Fruit fly (Drosophila melanogaster): ENCODE results near the gene CG9449.
A peak's percentile ranks its signal among the peaks of the same experiment; 100 is the strongest.
"Not testable (repeated sequence)": the region's sequence is repeated elsewhere in the genome, so short reads cannot be mapped to it uniquely, and the experiment has no call there.

Gene CG9449

dm6 chr3L:19503770-19504169, 6.2 kb upstream of the CG9449 start, which contains the start of gene CG9452:
TSS of gene CG9452 (minus strand) at chr3L:19503870.
- TF ChIP-seq CG32121 (GFP tag; IDR thresholded peaks at IDR 0.05) (no peak), rn (GFP tag; IDR thresholded peaks at IDR 0.05) (no peak), CG14655 (GFP tag; optimal IDR thresholded peaks at IDR 0.05) (no peak), CG34367 (tag; optimal IDR thresholded peaks at IDR 0.05) (no peak), CG15710 (tag; optimal IDR thresholded peaks at IDR 0.05) (no peak), Ets98B (GFP tag; IDR thresholded peaks at IDR 0.05) (no peak), CG17806 (tag; optimal IDR thresholded peaks at IDR 0.05) (no peak)

DNA sequence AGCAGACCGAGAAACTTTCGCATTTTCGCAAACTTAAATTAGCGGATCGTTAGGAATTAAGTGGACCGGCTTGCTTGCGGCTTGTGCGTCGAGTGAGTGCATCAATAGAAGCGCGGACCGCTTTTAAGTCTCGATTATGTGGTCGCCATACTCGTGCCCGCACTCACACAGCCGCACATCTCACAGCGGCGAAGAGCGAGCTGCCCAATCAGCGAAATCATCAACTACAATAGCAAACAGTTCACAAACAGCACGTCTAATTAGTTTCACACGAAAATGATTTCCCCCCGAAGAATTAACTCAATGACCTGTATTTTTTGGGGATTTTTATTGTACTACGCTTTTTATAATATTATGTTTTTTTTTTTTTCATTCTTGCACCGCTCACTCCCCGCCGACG, 3.2 kb upstream of the CG9449 start, which contains the start of gene CG9451:
TSS of gene CG9451 (minus strand) at position 101 of the 400 bp plus-strand sequence.
- no peak for TF ChIP-seq fd96Ca (GFP tag; IDR thresholded peaks at IDR 0.05)
- TF ChIP-seq CG9948 (tag; optimal IDR thresholded peaks at IDR 0.05) = no peak

DNA sequence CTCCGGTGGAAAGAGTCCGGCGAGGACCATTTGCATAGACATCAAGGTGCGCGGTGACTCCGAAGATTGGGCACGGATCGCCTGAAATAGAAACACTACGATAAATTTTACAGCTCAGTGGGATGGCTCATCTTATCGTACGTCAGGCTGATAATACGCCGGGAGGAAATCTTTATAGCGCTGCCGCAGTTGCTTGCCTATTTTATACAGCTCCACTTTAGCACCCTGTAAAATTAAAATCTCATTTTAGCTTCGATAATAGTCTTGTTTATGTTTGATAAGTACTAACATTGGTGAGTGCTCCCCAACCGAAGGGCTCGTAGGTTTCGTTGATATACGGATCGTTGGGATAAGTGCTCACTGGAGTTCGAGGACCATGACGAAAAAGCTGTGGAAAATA, 1.8 kb upstream of the CG9449 start:
- TF ChIP-seq CG4496 (GFP tag; IDR thresholded peaks at IDR 0.05) (no peak), CG34367 (tag; optimal IDR thresholded peaks at IDR 0.05) (no peak), Snoo (tag; optimal IDR thresholded peaks at IDR 0.05) (no peak), CG12605 (GFP tag; IDR thresholded peaks at IDR 0.05) (no peak), CG32121 (GFP tag; IDR thresholded peaks at IDR 0.05) (no peak), D1 (tag; optimal IDR thresholded peaks at IDR 0.05) (no peak), Pif1A (GFP tag; optimal IDR thresholded peaks at IDR 0.05) (no peak), CG10348 (GFP tag; IDR thresholded peaks at IDR 0.05) (no peak), EcR (GFP tag; optimal IDR thresholded peaks at IDR 0.05) (no peak), rn (GFP tag; IDR thresholded peaks at IDR 0.05) (no peak)

DNA sequence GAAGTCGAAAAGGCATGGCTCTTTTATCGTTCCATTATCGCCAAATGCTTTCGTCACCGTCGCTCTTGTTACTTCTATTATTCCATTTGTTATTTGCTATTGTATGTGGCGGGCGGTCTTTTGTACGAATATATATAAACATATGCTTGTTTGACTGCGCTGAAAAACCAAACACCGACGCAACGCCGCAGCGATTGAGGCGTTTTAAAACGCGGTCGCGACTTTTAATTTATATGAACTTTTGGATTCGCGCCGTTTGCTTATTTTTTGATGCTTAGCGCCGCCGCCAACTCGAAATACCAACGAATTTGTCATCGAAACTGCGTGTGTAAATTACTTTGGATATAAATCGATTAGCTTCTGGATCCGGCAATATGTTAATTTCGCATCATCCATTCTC, 388 bp downstream of the CG9449 start:
- TF ChIP-seq CG17806 (tag; optimal IDR thresholded peaks at IDR 0.05) (no peak), Pif1A (GFP tag; optimal IDR thresholded peaks at IDR 0.05) (no peak), CG12605 (GFP tag; IDR thresholded peaks at IDR 0.05) (no peak)

dm6 chr3L:19496600-19496999, 923 bp downstream of the CG9449 start:
- TF ChIP-seq CG17806 (tag; optimal IDR thresholded peaks at IDR 0.05) = no peak
- TF ChIP-seq CG12605 (GFP tag; IDR thresholded peaks at IDR 0.05) = no peak
- TF ChIP-seq CG14655 (GFP tag; optimal IDR thresholded peaks at IDR 0.05) = peak; percentile 8
- TF ChIP-seq CG8159 (tag; optimal IDR thresholded peaks at IDR 0.05) = no peak
- 0 out of 3 replicates have a peak, but pooled peaks have one; percentile 11 for TF ChIP-seq CG4496 (GFP tag; IDR thresholded peaks at IDR 0.05)
- TF ChIP-seq CG13204 (GFP tag; optimal IDR thresholded peaks at IDR 0.05) = peak; percentile 6
- TF ChIP-seq CG9948 (tag; optimal IDR thresholded peaks at IDR 0.05) = no peak

- TF ChIP-seq Pif1B (GFP tag; optimal IDR thresholded peaks at IDR 0.05) (no peak), gl (tag; optimal IDR thresholded peaks at IDR 0.05) (no peak), Ets98B (GFP tag; IDR thresholded peaks at IDR 0.05) (no peak), EcR (GFP tag; optimal IDR thresholded peaks at IDR 0.05) (no peak), CG9948 (tag; optimal IDR thresholded peaks at IDR 0.05) (no peak), CG10348 (GFP tag; IDR thresholded peaks at IDR 0.05) (no peak), Pif1A (GFP tag; optimal IDR thresholded peaks at IDR 0.05) (no peak), D1 (tag; optimal IDR thresholded peaks at IDR 0.05) (no peak), CG34367 (tag; optimal IDR thresholded peaks at IDR 0.05) (no peak), CG4496 (GFP tag; IDR thresholded peaks at IDR 0.05) (no peak), CG14655 (GFP tag; optimal IDR thresholded peaks at IDR 0.05) (no peak), CG13204 (GFP tag; optimal IDR thresholded peaks at IDR 0.05) (no peak), CG8159 (tag; optimal IDR thresholded peaks at IDR 0.05) (no peak), CG32121 (GFP tag; IDR thresholded peaks at IDR 0.05) (no peak)
Observed at dm6 chr3L:19495991-19496588, 1.4 kb downstream of the CG9449 start.

DNA sequence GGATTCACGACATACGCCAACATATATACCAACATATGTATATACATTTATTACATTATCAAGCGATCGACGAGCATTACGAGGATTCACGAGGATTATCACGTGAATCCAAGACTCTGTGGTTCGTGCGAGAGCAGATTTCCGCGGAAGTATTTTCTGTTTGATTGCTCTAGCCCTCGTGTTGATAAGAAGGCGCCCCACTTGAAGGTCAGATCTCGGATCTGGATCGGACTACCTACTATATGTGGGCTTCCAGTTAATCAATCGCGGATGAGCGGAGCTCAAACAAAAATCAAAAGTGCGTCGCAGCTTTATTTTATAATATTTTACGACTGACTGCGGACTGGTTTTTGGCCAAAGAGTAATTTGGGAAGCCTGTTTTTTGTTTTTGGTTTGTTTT, 2.6 kb downstream of the CG9449 start:
- TF ChIP-seq CG15710 (tag; optimal IDR thresholded peaks at IDR 0.05) (no peak), D1 (tag; optimal IDR thresholded peaks at IDR 0.05) (no peak), CG32121 (GFP tag; IDR thresholded peaks at IDR 0.05) (no peak), CG8159 (tag; optimal IDR thresholded peaks at IDR 0.05) (no peak), CG34367 (tag; optimal IDR thresholded peaks at IDR 0.05) (no peak), CG10348 (GFP tag; IDR thresholded peaks at IDR 0.05) (no peak), EcR (GFP tag; optimal IDR thresholded peaks at IDR 0.05) (no peak), CG13204 (GFP tag; optimal IDR thresholded peaks at IDR 0.05) (no peak), fd96Ca (GFP tag; IDR thresholded peaks at IDR 0.05) (no peak), CG12605 (GFP tag; IDR thresholded peaks at IDR 0.05) (no peak)

DNA sequence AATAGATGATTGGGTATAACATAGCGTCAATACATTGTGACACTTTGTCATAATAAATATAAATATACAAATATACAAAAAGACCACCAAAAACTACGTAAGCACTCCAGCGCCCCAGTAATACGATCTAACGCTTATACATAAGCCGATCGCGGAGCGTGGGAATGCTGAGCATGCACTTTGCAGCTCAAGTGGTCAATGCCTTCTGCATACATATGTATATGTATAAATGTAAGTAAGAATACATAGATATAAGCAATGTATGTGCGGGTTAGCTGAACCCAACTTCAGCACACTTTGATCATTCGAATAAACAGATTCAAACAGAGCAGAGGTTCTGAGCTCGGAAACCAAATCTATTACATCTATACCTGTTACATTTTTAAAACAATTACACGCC, 10.3 kb downstream of the CG9449 start, which contains the start of gene CG32212:
TSS of gene CG32212 (plus strand) at position 301 of the 400 bp plus-strand sequence.
- TF ChIP-seq CG32121 (GFP tag; IDR thresholded peaks at IDR 0.05); CG17806 (tag; optimal IDR thresholded peaks at IDR 0.05); CG4496 (GFP tag; IDR thresholded peaks at IDR 0.05): not testable (repeated sequence)
